ENCODE assay signal across 1 fruit fly cellular context in genomic region chr3R:16442937-16443336, dm6.
TF ChIP-seq lines count a peak whose summit lies in the region.

Ttc1 (minus strand) TSS chr3R:16443007.
CG14882 (plus strand) TSS chr3R:16443207.

TF ChIP-seq in whole organism, embryonic, 481 proteins besides CTCF, POLR2A, EP300 and RAD21 (continued from another document and continues in another):
- peak; percentile 82 for TF ChIP-seq CG8290 (GFP tag; optimal IDR thresholded peaks at IDR 0.05; lab: Kevin White, UChicago)
- TF ChIP-seq CG8290 (tag; optimal IDR thresholded peaks at IDR 0.05; lab: Kevin White, UChicago), result peak in 1 of 2 experiments; percentile 78
- TF ChIP-seq TFAM (GFP tag; optimal IDR thresholded peaks at IDR 0.05; lab: Kevin White, UChicago), result peak; percentile 1
- peak in 1 of 3 experiments; percentile 82 for TF ChIP-seq lola (GFP tag; optimal IDR thresholded peaks at IDR 0.05; lab: Kevin White, UChicago)
- peak; percentile 49 for TF ChIP-seq pzg (GFP tag; optimal IDR thresholded peaks at IDR 0.05; lab: Kevin White, UChicago)
- TF ChIP-seq CG6689 (GFP tag; IDR thresholded peaks at IDR 0.05; lab: Robert Waterston, UW), result peak; percentile 93
- TF ChIP-seq Hr39 (optimal IDR thresholded peaks at IDR 0.05; lab: Kevin White, UChicago), result no peak
- peak; percentile 88 for TF ChIP-seq sob (GFP tag; IDR thresholded peaks at IDR 0.05; lab: Robert Waterston, UW)
- TF ChIP-seq Fer1 (GFP tag; optimal IDR thresholded peaks at IDR 0.05; lab: Kevin White, UChicago), result peak; percentile 81
- TF ChIP-seq CG11504 (tag; optimal IDR thresholded peaks at IDR 0.05; lab: Kevin White, UChicago), result no peak
- TF ChIP-seq CG12744 (GFP tag; optimal IDR thresholded peaks at IDR 0.05; lab: Kevin White, UChicago), result peak; percentile 77
- TF ChIP-seq dpn (GFP tag; optimal IDR thresholded peaks at IDR 0.05; lab: Kevin White, UChicago), result peak; percentile 84 to 91
- peak; percentile 13 for TF ChIP-seq gfzf (GFP tag; optimal IDR thresholded peaks at IDR 0.05; lab: Kevin White, UChicago)
- TF ChIP-seq Ets97D (GFP tag; optimal IDR thresholded peaks at IDR 0.05; lab: Kevin White, UChicago), result peak; percentile 89
- TF ChIP-seq Rx (GFP tag; IDR thresholded peaks at IDR 0.05; lab: Robert Waterston, UW), result peak; percentile 72
- peak; percentile 65; the same call in 1 of the 2 replicates for TF ChIP-seq CG6272 (GFP tag; IDR thresholded peaks at IDR 0.05; lab: Robert Waterston, UW)
- peak; percentile 90 for TF ChIP-seq Xbp1 (GFP tag; optimal IDR thresholded peaks at IDR 0.05; lab: Kevin White, UChicago)
- peak; percentile 42 for TF ChIP-seq gcm2 (GFP tag; optimal IDR thresholded peaks at IDR 0.05; lab: Kevin White, UChicago)
- peak; percentile 43 for TF ChIP-seq Usf (GFP tag; optimal IDR thresholded peaks at IDR 0.05; lab: Kevin White, UChicago)
- TF ChIP-seq ewg (GFP tag; optimal IDR thresholded peaks at IDR 0.05; lab: Kevin White, UChicago), result peak; percentile 58
- peak; percentile 77 for TF ChIP-seq Taf1 (GFP tag; IDR thresholded peaks at IDR 0.05; lab: Robert Waterston, UW)
- peak; percentile 78 for TF ChIP-seq CG33213 (GFP tag; optimal IDR thresholded peaks at IDR 0.05; lab: Kevin White, UChicago)
- TF ChIP-seq CG11560 (tag; IDR thresholded peaks at IDR 0.05; lab: Robert Waterston, UW), result peak; percentile 69; the same call in 2 of the 3 replicates
- TF ChIP-seq sna (GFP tag; IDR thresholded peaks at IDR 0.05; lab: Robert Waterston, UW; ENCODE audit: partially characterized antibody), result peak; percentile 57
- no peak for TF ChIP-seq Eip74EF (GFP tag; optimal IDR thresholded peaks at IDR 0.05; lab: Kevin White, UChicago)
- TF ChIP-seq CG3407 (GFP tag; optimal IDR thresholded peaks at IDR 0.05; lab: Kevin White, UChicago), result peak; percentile 65
- peak; percentile 93 for TF ChIP-seq CG34422 (GFP tag; IDR thresholded peaks at IDR 0.05; lab: Robert Waterston, UW)
- TF ChIP-seq Awh (GFP tag; IDR thresholded peaks at IDR 0.05; lab: Robert Waterston, UW), result peak; percentile 79
- peak; percentile 73 for TF ChIP-seq CG10321 (GFP tag; IDR thresholded peaks at IDR 0.05; lab: Robert Waterston, UW)
- TF ChIP-seq cg (GFP tag; optimal IDR thresholded peaks at IDR 0.05; lab: Kevin White, UChicago), result no peak
- TF ChIP-seq CG7786 (GFP tag; optimal IDR thresholded peaks at IDR 0.05; lab: Kevin White, UChicago), result peak; percentile 85
- TF ChIP-seq Hr3 (GFP tag; optimal IDR thresholded peaks at IDR 0.05; lab: Kevin White, UChicago), result peak; percentile 86
- peak; percentile 86 for TF ChIP-seq CG11695 (GFP tag; IDR thresholded peaks at IDR 0.05; lab: Robert Waterston, UW)
- TF ChIP-seq Sox100B (GFP tag; optimal IDR thresholded peaks at IDR 0.05; lab: Kevin White, UChicago), result no peak
- TF ChIP-seq bab2 (GFP tag; optimal IDR thresholded peaks at IDR 0.05; lab: Kevin White, UChicago), result peak; percentile 90
- TF ChIP-seq zen2 (GFP tag; IDR thresholded peaks at IDR 0.05; lab: Robert Waterston, UW; ENCODE audit: partially characterized antibody), result no peak; the same call in 2 of the 3 replicates
- peak; percentile 74 for TF ChIP-seq CG17359 (tag; optimal IDR thresholded peaks at IDR 0.05; lab: Kevin White, UChicago)
- peak; percentile 83 for TF ChIP-seq grau (tag; optimal IDR thresholded peaks at IDR 0.05; lab: Kevin White, UChicago)
- peak; percentile 68 for TF ChIP-seq disco-r (GFP tag; optimal IDR thresholded peaks at IDR 0.05; lab: Kevin White, UChicago)
- TF ChIP-seq CG7271 (tag; optimal IDR thresholded peaks at IDR 0.05; lab: Kevin White, UChicago), result no peak
- TF ChIP-seq CG4730 (GFP tag; IDR thresholded peaks at IDR 0.05; lab: Robert Waterston, UW), result peak; percentile 47
- peak; percentile 76 for TF ChIP-seq Fer3 (tag; optimal IDR thresholded peaks at IDR 0.05; lab: Kevin White, UChicago)
- TF ChIP-seq CG13296 (GFP tag; optimal IDR thresholded peaks at IDR 0.05; lab: Kevin White, UChicago), result peak; percentile 83
- no peak for TF ChIP-seq exex (tag; optimal IDR thresholded peaks at IDR 0.05; lab: Kevin White, UChicago)
- TF ChIP-seq CG8765 (GFP tag; IDR thresholded peaks at IDR 0.05; lab: Robert Waterston, UW), result no peak
- peak; percentile 91 for TF ChIP-seq CG2889 (GFP tag; IDR thresholded peaks at IDR 0.05; lab: Robert Waterston, UW)
- TF ChIP-seq cad (GFP tag; optimal IDR thresholded peaks at IDR 0.05; lab: Kevin White, UChicago), result no peak
- no peak for TF ChIP-seq eve (GFP tag; optimal IDR thresholded peaks at IDR 0.05; lab: Kevin White, UChicago)
- peak; percentile 92 for TF ChIP-seq CG32767 (GFP tag; IDR thresholded peaks at IDR 0.05; lab: Robert Waterston, UW)
- TF ChIP-seq so (GFP tag; IDR thresholded peaks at IDR 0.05; lab: Robert Waterston, UW), result peak; percentile 90
- TF ChIP-seq CG32532 (GFP tag; IDR thresholded peaks at IDR 0.05; lab: Robert Waterston, UW), result peak; percentile 92
- peak; percentile 7 for TF ChIP-seq run (tag; optimal IDR thresholded peaks at IDR 0.05; lab: Kevin White, UChicago)
- peak; percentile 36; the same call in 1 of the 3 replicates for TF ChIP-seq CG11093 (GFP tag; IDR thresholded peaks at IDR 0.05; lab: Robert Waterston, UW)
- no peak for TF ChIP-seq HmgD (GFP tag; optimal IDR thresholded peaks at IDR 0.05; lab: Kevin White, UChicago)
- TF ChIP-seq corto (GFP tag; optimal IDR thresholded peaks at IDR 0.05; lab: Kevin White, UChicago), result no peak
- no peak for TF ChIP-seq CG7357 (GFP tag; IDR thresholded peaks at IDR 0.05; lab: Robert Waterston, UW)
- TF ChIP-seq dmrt11E (tag; optimal IDR thresholded peaks at IDR 0.05; lab: Kevin White, UChicago), result peak; percentile 81
- TF ChIP-seq az2 (GFP tag; optimal IDR thresholded peaks at IDR 0.05; lab: Kevin White, UChicago), result peak; percentile 90
- no peak for TF ChIP-seq abd-A (tag; optimal IDR thresholded peaks at IDR 0.05; lab: Kevin White, UChicago)
- TF ChIP-seq CG3847 (GFP tag; IDR thresholded peaks at IDR 0.05; lab: Robert Waterston, UW), result peak; percentile 91
- TF ChIP-seq wek (GFP tag; optimal IDR thresholded peaks at IDR 0.05; lab: Kevin White, UChicago), result no peak
- peak; percentile 90 for TF ChIP-seq ttk (GFP tag; IDR thresholded peaks at IDR 0.05; lab: Robert Waterston, UW)
- peak; percentile 30 for TF ChIP-seq nom (GFP tag; optimal IDR thresholded peaks at IDR 0.05; lab: Kevin White, UChicago)
- TF ChIP-seq Abd-B (GFP tag; optimal IDR thresholded peaks at IDR 0.05; lab: Kevin White, UChicago), result no peak
- peak; percentile 70 for TF ChIP-seq CG1603 (tag; optimal IDR thresholded peaks at IDR 0.05; lab: Kevin White, UChicago)
- TF ChIP-seq CG1233 (GFP tag; optimal IDR thresholded peaks at IDR 0.05; lab: Kevin White, UChicago), result peak; percentile 53
- peak; percentile 47 for TF ChIP-seq CG5245 (GFP tag; optimal IDR thresholded peaks at IDR 0.05; lab: Kevin White, UChicago)
- TF ChIP-seq kah (GFP tag; optimal IDR thresholded peaks at IDR 0.05; lab: Kevin White, UChicago), result peak; percentile 2
- TF ChIP-seq CG13123 (GFP tag; optimal IDR thresholded peaks at IDR 0.05; lab: Kevin White, UChicago), result peak; percentile 84
- TF ChIP-seq wdn (GFP tag; IDR thresholded peaks at IDR 0.05; lab: Robert Waterston, UW), result peak; percentile 84
- TF ChIP-seq CG18262 (tag; optimal IDR thresholded peaks at IDR 0.05; lab: Kevin White, UChicago), result peak; percentile 81
- TF ChIP-seq Oli (tag; optimal IDR thresholded peaks at IDR 0.05; lab: Kevin White, UChicago), result peak; percentile 76
- TF ChIP-seq CG9437 (GFP tag; optimal IDR thresholded peaks at IDR 0.05; lab: Kevin White, UChicago), result peak; percentile 74
- peak; percentile 81 for TF ChIP-seq sug (tag; optimal IDR thresholded peaks at IDR 0.05; lab: Kevin White, UChicago)
- peak; percentile 91 for TF ChIP-seq seq (GFP tag; IDR thresholded peaks at IDR 0.05; lab: Robert Waterston, UW)
- TF ChIP-seq amos (GFP tag; IDR thresholded peaks at IDR 0.05; lab: Robert Waterston, UW; ENCODE audit: partially characterized antibody), result peak; percentile 51; the same call in 1 of the 2 replicates
- TF ChIP-seq CG1024 (GFP tag; IDR thresholded peaks at IDR 0.05; lab: Robert Waterston, UW), result peak; percentile 12; the same call in 1 of the 2 replicates
- peak; percentile 76 for TF ChIP-seq stc (GFP tag; IDR thresholded peaks at IDR 0.05; lab: Robert Waterston, UW)
- TF ChIP-seq slbo (GFP tag; IDR thresholded peaks at IDR 0.05; lab: Robert Waterston, UW), result peak; percentile 95
- peak; percentile 80 for TF ChIP-seq CG9817 (tag; optimal IDR thresholded peaks at IDR 0.05; lab: Kevin White, UChicago)
- TF ChIP-seq CG2202 (tag; optimal IDR thresholded peaks at IDR 0.05; lab: Kevin White, UChicago), result peak; percentile 64
- peak; percentile 84 for TF ChIP-seq fu2 (GFP tag; optimal IDR thresholded peaks at IDR 0.05; lab: Kevin White, UChicago)
- peak; percentile 94 for TF ChIP-seq CG17328 (GFP tag; IDR thresholded peaks at IDR 0.05; lab: Robert Waterston, UW)
- no peak for TF ChIP-seq HLHmδ (GFP tag; optimal IDR thresholded peaks at IDR 0.05; lab: Kevin White, UChicago)
- peak; percentile 85 for TF ChIP-seq CoRest (tag; optimal IDR thresholded peaks at IDR 0.05; lab: Kevin White, UChicago)
- peak; percentile 93 for TF ChIP-seq tgo (GFP tag; IDR thresholded peaks at IDR 0.05; lab: Robert Waterston, UW)
- peak; percentile 97 for TF ChIP-seq Med (GFP tag; lab: Kevin White, UChicago)
- TF ChIP-seq Scr (GFP tag; IDR thresholded peaks at IDR 0.05; lab: Robert Waterston, UW; ENCODE audit: partially characterized antibody), result peak; percentile 53
- TF ChIP-seq ham (GFP tag; IDR thresholded peaks at IDR 0.05; lab: Robert Waterston, UW), result peak; percentile 71; the same call in 1 of the 2 replicates
- TF ChIP-seq CG10366 (GFP tag; IDR thresholded peaks at IDR 0.05; lab: Robert Waterston, UW), result peak; percentile 93
- peak; percentile 91 for TF ChIP-seq gem (tag; optimal IDR thresholded peaks at IDR 0.05; lab: Kevin White, UChicago)
- TF ChIP-seq CG10147 (GFP tag; optimal IDR thresholded peaks at IDR 0.05; lab: Kevin White, UChicago), result peak; percentile 58
- TF ChIP-seq Myb (GFP tag; optimal IDR thresholded peaks at IDR 0.05; lab: Kevin White, UChicago), result peak; percentile 73
- TF ChIP-seq jumu (GFP tag; optimal IDR thresholded peaks at IDR 0.05; lab: Kevin White, UChicago), result peak; percentile 83
- peak; percentile 49 for TF ChIP-seq CG11398 (GFP tag; optimal IDR thresholded peaks at IDR 0.05; lab: Kevin White, UChicago)
- TF ChIP-seq insv (GFP tag; optimal IDR thresholded peaks at IDR 0.05; lab: Kevin White, UChicago), result peak in 1 of 2 experiments; percentile 28
- TF ChIP-seq CG2712 (tag; optimal IDR thresholded peaks at IDR 0.05; lab: Kevin White, UChicago), result peak; percentile 80
- TF ChIP-seq zf30C (GFP tag; optimal IDR thresholded peaks at IDR 0.05; lab: Kevin White, UChicago), result no peak
- no peak for TF ChIP-seq CG7839 (tag; optimal IDR thresholded peaks at IDR 0.05; lab: Kevin White, UChicago)
- TF ChIP-seq dmrt99B (tag; optimal IDR thresholded peaks at IDR 0.05; lab: Kevin White, UChicago), result no peak
- TF ChIP-seq D19A (tag; optimal IDR thresholded peaks at IDR 0.05; lab: Kevin White, UChicago), result no peak
- TF ChIP-seq CG1602 (GFP tag; optimal IDR thresholded peaks at IDR 0.05; lab: Kevin White, UChicago), result peak; percentile 84
- TF ChIP-seq E2f2 (GFP tag; IDR thresholded peaks at IDR 0.05; lab: Robert Waterston, UW), result peak; percentile 80
- peak; percentile 81 for TF ChIP-seq CG5953 (GFP tag; IDR thresholded peaks at IDR 0.05; lab: Robert Waterston, UW)
- TF ChIP-seq tna (GFP tag; IDR thresholded peaks at IDR 0.05; lab: Robert Waterston, UW; ENCODE audit: partially characterized antibody), result peak; percentile 45; the same call in 1 of the 2 replicates
- TF ChIP-seq CG12769 (tag; optimal IDR thresholded peaks at IDR 0.05; lab: Kevin White, UChicago), result no peak
- peak; percentile 83 for TF ChIP-seq CG1647 (GFP tag; optimal IDR thresholded peaks at IDR 0.05; lab: Kevin White, UChicago)
- no peak for TF ChIP-seq tap (tag; optimal IDR thresholded peaks at IDR 0.05; lab: Kevin White, UChicago)
- peak; percentile 25; the same call in 1 of the 2 replicates for TF ChIP-seq chm (GFP tag; IDR thresholded peaks at IDR 0.05; lab: Robert Waterston, UW)
- TF ChIP-seq CG12942 (GFP tag; optimal IDR thresholded peaks at IDR 0.05; lab: Kevin White, UChicago), result peak; percentile 81
- peak; percentile 80 for TF ChIP-seq NfI (GFP tag; optimal IDR thresholded peaks at IDR 0.05; lab: Kevin White, UChicago)
- TF ChIP-seq CG15696 (tag; optimal IDR thresholded peaks at IDR 0.05; lab: Kevin White, UChicago), result peak; percentile 48
- peak; percentile 56 for TF ChIP-seq CG16815 (GFP tag; optimal IDR thresholded peaks at IDR 0.05; lab: Kevin White, UChicago)
- TF ChIP-seq NFAT (GFP tag; IDR thresholded peaks at IDR 0.05; lab: Robert Waterston, UW), result peak; percentile 82
- peak; percentile 67 for TF ChIP-seq dm (GFP tag; optimal IDR thresholded peaks at IDR 0.05; lab: Kevin White, UChicago)
- peak; percentile 71 for TF ChIP-seq CG12236 (GFP tag; optimal IDR thresholded peaks at IDR 0.05; lab: Kevin White, UChicago)
- TF ChIP-seq Hand (GFP tag; optimal IDR thresholded peaks at IDR 0.05; lab: Kevin White, UChicago), result peak; percentile 62
- TF ChIP-seq repo (GFP tag; optimal IDR thresholded peaks at IDR 0.05; lab: Kevin White, UChicago), result peak; percentile 46
- TF ChIP-seq prd (optimal IDR thresholded peaks at IDR 0.05; lab: Kevin White, UChicago), result no peak
- peak; percentile 84 for TF ChIP-seq prd (GFP tag; IDR thresholded peaks at IDR 0.05; lab: Robert Waterston, UW)
- peak; percentile 85 for TF ChIP-seq dimm (GFP tag; IDR thresholded peaks at IDR 0.05; lab: Robert Waterston, UW)
- TF ChIP-seq CG6765 (GFP tag; optimal IDR thresholded peaks at IDR 0.05; lab: Kevin White, UChicago), result peak; percentile 58
- TF ChIP-seq CG14014 (GFP tag; IDR thresholded peaks at IDR 0.05; lab: Robert Waterston, UW), result peak; percentile 93
- peak; percentile 85 for TF ChIP-seq CG13775 (GFP tag; optimal IDR thresholded peaks at IDR 0.05; lab: Kevin White, UChicago)
- TF ChIP-seq CG4424 (GFP tag; optimal IDR thresholded peaks at IDR 0.05; lab: Kevin White, UChicago), result peak; percentile 78
- TF ChIP-seq Nf-YA (GFP tag; IDR thresholded peaks at IDR 0.05; lab: Robert Waterston, UW), result no peak
- peak; percentile 85 for TF ChIP-seq Side (GFP tag; optimal IDR thresholded peaks at IDR 0.05; lab: Kevin White, UChicago)
- TF ChIP-seq toy (GFP tag; IDR thresholded peaks at IDR 0.05; lab: Robert Waterston, UW), result 0 out of 2 replicates have a peak, but pooled peaks have one; percentile 34
- peak; percentile 76 for TF ChIP-seq Aef1 (GFP tag; IDR thresholded peaks at IDR 0.05; lab: Robert Waterston, UW)
- peak; percentile 88 for TF ChIP-seq chn (GFP tag; optimal IDR thresholded peaks at IDR 0.05; lab: Kevin White, UChicago)
- peak; percentile 77; the same call in 2 of the 3 replicates for TF ChIP-seq Dbx (GFP tag; IDR thresholded peaks at IDR 0.05; lab: Robert Waterston, UW)
